Fruit fly (Drosophila melanogaster) whole organism, embryonic: ENCODE measurements around the gene CG31183.

Experiments
- Awh ChIP-seq: fragments of 200-800 bp; sonication (Bioruptor generic); IDR thresholded peaks from 2 replicates; pipeline ENCODE4, ENCODE4 v1.3.6; 2022; ENCODE audit warnings: missing biosample characterization, missing genetic modification characterization
- CG10209 ChIP-seq: fragments of 200-800 bp; sonication (Bioruptor generic); optimal IDR thresholded peaks from 3 replicates; lab custom pipeline; 2017; ENCODE audit warnings: missing biosample characterization, mild to moderate bottlenecking, missing genetic modification characterization, missing genetic modification reagents
- CG11560 ChIP-seq: fragments of 200-800 bp; sonication (Bioruptor generic); IDR thresholded peaks from 3 replicates; pipeline ENCODE4 v1.3.6; 2022; ENCODE audit warnings: missing biosample characterization, missing genetic modification characterization
- CG11723 ChIP-seq: fragments of 200-800 bp; sonication (Bioruptor generic); optimal IDR thresholded peaks from 2 replicates; lab custom pipeline; 2017; ENCODE audit warnings: missing biosample characterization, mild to moderate bottlenecking, missing genetic modification characterization
- CG12769 ChIP-seq: fragments of 200-800 bp; sonication (Bioruptor generic); optimal IDR thresholded peaks from 2 replicates; lab custom pipeline; 2019; ENCODE audit warnings: missing biosample characterization, mild to moderate bottlenecking, missing genetic modification characterization, moderate library complexity
- CG14860 ChIP-seq: fragments of 200-800 bp; sonication (Bioruptor generic); IDR thresholded peaks from 3 replicates; pipeline ENCODE4 v1.3.6; 2022; ENCODE audit warnings: missing biosample characterization, missing genetic modification characterization; ENCODE audit not compliant: partially characterized antibody
- CG18476 ChIP-seq: fragments of 200-800 bp; sonication (Bioruptor generic); optimal IDR thresholded peaks from 2 replicates; lab custom pipeline; 2016; ENCODE audit warnings: missing biosample characterization, mild to moderate bottlenecking, missing genetic modification characterization
- CG2120 ChIP-seq: fragments of 200-800 bp; sonication (Bioruptor generic); optimal IDR thresholded peaks from 3 replicates; lab custom pipeline; 2016; ENCODE audit warnings: missing biosample characterization, missing genetic modification characterization
- CG2199 ChIP-seq: fragments of 200-800 bp; sonication (Bioruptor generic); IDR thresholded peaks from 3 replicates; pipeline ENCODE4 v1.3.6; 2022; ENCODE audit warnings: missing biosample characterization, missing genetic modification characterization
- CG3838 ChIP-seq: fragments of 200-800 bp; sonication (Bioruptor generic); optimal IDR thresholded peaks from 3 replicates; lab custom pipeline; 2016; ENCODE audit warnings: missing biosample characterization, missing genetic modification characterization
- CG3995 ChIP-seq: fragments of 200-800 bp; sonication (Bioruptor generic); optimal IDR thresholded peaks from 3 replicates; lab custom pipeline; 2016; ENCODE audit warnings: missing biosample characterization, missing genetic modification characterization
- CG5245 ChIP-seq: fragments of 200-800 bp; sonication (Bioruptor generic); optimal IDR thresholded peaks from 3 replicates; lab custom pipeline; 2016; ENCODE audit warnings: missing biosample characterization, missing genetic modification characterization
- CG7786 ChIP-seq: fragments of 200-800 bp; sonication (Bioruptor generic); optimal IDR thresholded peaks from 2 replicates; lab custom pipeline; 2016; ENCODE audit warnings: missing biosample characterization, missing genetic modification characterization
- Drgx ChIP-seq: fragments of 200-800 bp; sonication (Bioruptor generic); IDR thresholded peaks from 2 replicates; pipeline ENCODE4 v1.3.6; 2022; ENCODE audit warnings: missing biosample characterization, missing genetic modification characterization
- Hmx ChIP-seq: fragments of 200-800 bp; sonication (Bioruptor generic); optimal IDR thresholded peaks from 2 replicates; lab custom pipeline; 2016; ENCODE audit warnings: missing biosample characterization, missing genetic modification characterization
- Hr3 ChIP-seq: fragments of 200-800 bp; sonication (Bioruptor generic); optimal IDR thresholded peaks from 3 replicates; lab custom pipeline; 2016; ENCODE audit warnings: missing biosample characterization, missing genetic modification characterization
- Hr51 ChIP-seq, 2 experiments: fragments of 200-800 bp; sonication (Bioruptor generic); optimal IDR thresholded peaks; 2 replicates in 1 of 2; 3 replicates in 1 of 2; lab custom pipeline; 2016 to 2018; ENCODE audit warnings: missing biosample characterization in 2 of 2, missing genetic modification characterization in 2 of 2, mild to moderate bottlenecking in 1 of 2, moderate library complexity in 1 of 2
- Lhr ChIP-seq: fragments of 200-800 bp; sonication (Bioruptor generic); optimal IDR thresholded peaks from 3 replicates; lab custom pipeline; 2017; ENCODE audit warnings: mild to moderate bottlenecking, missing biosample characterization, missing genetic modification reagents, missing genetic modification characterization
- Trl ChIP-seq, 3 experiments: fragments of >200 bp in 2 of 3; fragments of 200-800 bp in 1 of 3; sonication (Bioruptor generic) in 1 of 3; optimal IDR thresholded peaks; 2 replicates in 1 of 3; 3 replicates in 2 of 3; lab custom pipeline; 2016 to 2017; ENCODE audit warnings: missing biosample characterization in 1 of 3, missing genetic modification characterization in 1 of 3
- Vsx1 ChIP-seq: fragments of 200-800 bp; sonication (Bioruptor generic); optimal IDR thresholded peaks from 2 replicates; lab custom pipeline; 2017; ENCODE audit warnings: missing biosample characterization, mild to moderate bottlenecking, missing genetic modification characterization, missing genetic modification reagents
- Xbp1 ChIP-seq: fragments of 200-800 bp; sonication (Bioruptor generic); optimal IDR thresholded peaks from 3 replicates; lab custom pipeline; 2016; ENCODE audit warnings: missing biosample characterization, mild to moderate bottlenecking, missing genetic modification characterization
- YL-1 ChIP-seq: fragments of 200-800 bp; sonication (Bioruptor generic); optimal IDR thresholded peaks from 3 replicates; lab custom pipeline; 2017; ENCODE audit warnings: missing biosample characterization, mild to moderate bottlenecking, missing genetic modification characterization
- al ChIP-seq: fragments of 200-800 bp; sonication (Bioruptor generic); IDR thresholded peaks from 2 replicates; pipeline ENCODE4 v1.3.6; 2022; ENCODE audit warnings: missing biosample characterization, missing genetic modification characterization
- caup ChIP-seq: fragments of 200-800 bp; sonication (Bioruptor generic); optimal IDR thresholded peaks from 3 replicates; lab custom pipeline; 2017; ENCODE audit warnings: missing biosample characterization, mild to moderate bottlenecking, missing genetic modification characterization, moderate library complexity; ENCODE audit not compliant: severe bottlenecking
- chinmo ChIP-seq: fragments of 200-800 bp; sonication (Bioruptor generic); IDR thresholded peaks from 4 replicates; pipeline ENCODE4 v1.3.6; 2022; ENCODE audit warnings: missing biosample characterization, missing genetic modification characterization; ENCODE audit not compliant: partially characterized antibody
- chn ChIP-seq: fragments of 200-800 bp; sonication (Bioruptor generic); optimal IDR thresholded peaks from 2 replicates; lab custom pipeline; 2016; ENCODE audit warnings: missing biosample characterization, missing genetic modification characterization
- cwo ChIP-seq: fragments of 200-800 bp; sonication (Bioruptor generic); optimal IDR thresholded peaks from 3 replicates; lab custom pipeline; 2017; ENCODE audit warnings: missing biosample characterization, missing genetic modification characterization, mild to moderate bottlenecking, moderate library complexity, missing genetic modification reagents
- dati ChIP-seq: fragments of 200-800 bp; sonication (Bioruptor generic); IDR thresholded peaks from 2 replicates; pipeline ENCODE4 v1.3.6; 2022; ENCODE audit warnings: missing biosample characterization, missing genetic modification characterization
- exex ChIP-seq: fragments of 200-800 bp; sonication (Bioruptor generic); optimal IDR thresholded peaks from 4 replicates; lab custom pipeline; 2018; ENCODE audit warnings: missing biosample characterization, mild to moderate bottlenecking, missing genetic modification characterization, moderate library complexity
- gem ChIP-seq: fragments of 200-800 bp; sonication (Bioruptor generic); optimal IDR thresholded peaks from 2 replicates; lab custom pipeline; 2019; ENCODE audit warnings: missing biosample characterization, mild to moderate bottlenecking, missing genetic modification characterization, moderate library complexity
- gro ChIP-seq: fragments of 200-800 bp; sonication (Bioruptor generic); optimal IDR thresholded peaks from 2 replicates; lab custom pipeline; 2016; ENCODE audit warnings: missing biosample characterization, missing genetic modification characterization
- knrl ChIP-seq: fragments of 200-800 bp; sonication (Bioruptor generic); IDR thresholded peaks from 3 replicates; pipeline ENCODE4 v1.3.6; 2022; ENCODE audit warnings: missing biosample characterization, missing genetic modification characterization; ENCODE audit not compliant: partially characterized antibody
- maf-S ChIP-seq: fragments of 200-800 bp; sonication (Bioruptor generic); optimal IDR thresholded peaks from 2 replicates; lab custom pipeline; 2016; ENCODE audit warnings: missing biosample characterization, missing genetic modification characterization
- mam ChIP-seq: fragments of 200-800 bp; sonication (Bioruptor generic); optimal IDR thresholded peaks from 3 replicates; lab custom pipeline; 2016; ENCODE audit warnings: missing biosample characterization, missing genetic modification characterization
- mirr ChIP-seq: fragments of 200-800 bp; sonication (Bioruptor generic); optimal IDR thresholded peaks from 3 replicates; lab custom pipeline; 2018; ENCODE audit warnings: missing biosample characterization, mild to moderate bottlenecking, missing genetic modification characterization
- oc ChIP-seq: fragments of 200-800 bp; sonication (Bioruptor generic); optimal IDR thresholded peaks from 2 replicates; lab custom pipeline; 2018; ENCODE audit warnings: missing biosample characterization, mild to moderate bottlenecking, missing genetic modification characterization, moderate library complexity
- run ChIP-seq: fragments of 200-800 bp; sonication (Bioruptor generic); optimal IDR thresholded peaks from 3 replicates; lab custom pipeline; 2018; ENCODE audit warnings: missing biosample characterization, mild to moderate bottlenecking, missing genetic modification characterization
- sd ChIP-seq: fragments of 200-800 bp; sonication (Bioruptor generic); optimal IDR thresholded peaks from 3 replicates; lab custom pipeline; 2018; ENCODE audit warnings: missing biosample characterization, mild to moderate bottlenecking, missing genetic modification characterization, moderate library complexity
- sug ChIP-seq: fragments of 200-800 bp; optimal IDR thresholded peaks from 2 replicates; lab custom pipeline; 2019; ENCODE audit warnings: missing biosample characterization, mild to moderate bottlenecking, missing genetic modification characterization, moderate library complexity
- vfl ChIP-seq: fragments of 200-800 bp; sonication (Bioruptor generic); optimal IDR thresholded peaks from 2 replicates; lab custom pipeline; 2016; ENCODE audit warnings: missing biosample characterization, missing genetic modification characterization

The CG31183 gene

dm6 chr3R:15891188-15891820 lies 15.6 kb upstream of the CG31183 start:
- TF ChIP-seq exex (tag; lab: Kevin White, UChicago) = peak; percentile 71
- TF ChIP-seq maf-S (GFP tag; lab: Kevin White, UChicago) = no peak
- no peak for TF ChIP-seq CG11560 (tag; lab: Robert Waterston, UW)
- peak; percentile 52 for TF ChIP-seq mirr
- TF ChIP-seq Hr51 (GFP tag; optimal IDR thresholded peaks at IDR 0.05; lab: Kevin White, UChicago) = no peak
- TF ChIP-seq knrl (GFP tag; lab: Robert Waterston, UW) = no peak
- TF ChIP-seq cwo (GFP tag; lab: Kevin White, UChicago) = peak; percentile 38
- TF ChIP-seq sug (tag; lab: Kevin White, UChicago) = peak; percentile 54
- no peak for TF ChIP-seq CG5245
- TF ChIP-seq CG2199 (GFP tag; lab: Robert Waterston, UW) = no peak
- no peak for TF ChIP-seq chn (GFP tag; lab: Kevin White, UChicago)
- no peak for TF ChIP-seq Hr3 (GFP tag; lab: Kevin White, UChicago)
- TF ChIP-seq CG2120 = no peak
- no peak for TF ChIP-seq CG11723 (GFP tag; lab: Kevin White, UChicago)
- TF ChIP-seq vfl (GFP tag; lab: Kevin White, UChicago) = no peak
- TF ChIP-seq Xbp1 (GFP tag; lab: Kevin White, UChicago) = no peak
- TF ChIP-seq CG3995 = no peak
- no peak for TF ChIP-seq Lhr
- no peak for TF ChIP-seq CG7786 (GFP tag; lab: Kevin White, UChicago)
- no peak for TF ChIP-seq caup
- no peak for TF ChIP-seq CG10209
- TF ChIP-seq gem (tag; lab: Kevin White, UChicago) = no peak
- TF ChIP-seq, all 482 proteins: peak for 4

dm6 chr3R:15872829-15873440 lies 2.8 kb downstream of the CG31183 start:
- no peak for TF ChIP-seq Trl (optimal IDR thresholded peaks at IDR 0.05; lab: Kevin White, UChicago)
- TF ChIP-seq Trl (GFP tag; optimal IDR thresholded peaks at IDR 0.05; lab: Kevin White, UChicago) = no peak
- no peak for TF ChIP-seq CG18476 (GFP tag; lab: Kevin White, UChicago)
- TF ChIP-seq Drgx (GFP tag; lab: Robert Waterston, UW) = no peak
- TF ChIP-seq gro (GFP tag; lab: Kevin White, UChicago) = peak; percentile 67
- peak; percentile 34 for TF ChIP-seq run (tag; lab: Kevin White, UChicago)
- TF ChIP-seq Vsx1 (GFP tag; lab: Kevin White, UChicago) = peak; percentile 22
- TF ChIP-seq sd = peak; percentile 94
- peak; percentile 77 for TF ChIP-seq Awh
- TF ChIP-seq CG12769 (tag; lab: Kevin White, UChicago) = peak; percentile 13
- peak; percentile 56 for TF ChIP-seq oc (tag; lab: Kevin White, UChicago)
- no peak for TF ChIP-seq dati (GFP tag; lab: Robert Waterston, UW)
- TF ChIP-seq chinmo (GFP tag; lab: Robert Waterston, UW) = 0 out of 4 replicates have a peak, but pooled peaks have one; percentile 18
- TF ChIP-seq Xbp1 (GFP tag; lab: Kevin White, UChicago) = no peak
- no peak for TF ChIP-seq CG14860

- TF ChIP-seq Hmx (GFP tag; lab: Kevin White, UChicago) = no peak
- no peak for TF ChIP-seq YL-1 (GFP tag; lab: Kevin White, UChicago)
- TF ChIP-seq CG3838 (GFP tag; lab: Kevin White, UChicago) = no peak
- TF ChIP-seq mam = no peak
- no peak for TF ChIP-seq al (GFP tag; lab: Robert Waterston, UW)
Observed at dm6 chr3R:15859896-15860295, 15.8 kb downstream of the CG31183 start, which contains the start of gene CG9632. Gene CG9632 (plus strand): TSS chr3R:15860196.
